Worm (Caenorhabditis elegans) whole organism, young adult: ENCODE results near the gene klp-6.

ENCODE experiments used
- B0035.1 ChIP-seq: sonication (generic microtip); optimal IDR thresholded peaks from 2 replicates; lab custom pipeline; 2016; ENCODE audit warnings: missing genetic modification characterization, mild to moderate bottlenecking, missing compliant biosample characterization, missing genotype, missing genetic modification reagents
- B0261.1 ChIP-seq: sonication (generic microtip); optimal IDR thresholded peaks from 2 replicates; lab custom pipeline; 2016; ENCODE audit warnings: mild to moderate bottlenecking, missing genetic modification characterization, moderate library complexity, missing compliant biosample characterization
- F10E7.11 ChIP-seq: sonication (generic microtip); optimal IDR thresholded peaks from 2 replicates; lab custom pipeline; 2017; ENCODE audit warnings: mild to moderate bottlenecking, missing genetic modification characterization, moderate library complexity, missing compliant biosample characterization
- F33H1.4 ChIP-seq: fragments of 200-800 bp; sonication (Bioruptor generic); IDR thresholded peaks from 2 replicates; pipeline ENCODE4 v1.3.6; 2022; ENCODE audit warnings: missing genetic modification reagents, missing genetic modification characterization, missing compliant biosample characterization
- F52B5.7 ChIP-seq: sonication (generic microtip); optimal IDR thresholded peaks from 2 replicates; lab custom pipeline; 2016; ENCODE audit warnings: mild to moderate bottlenecking, missing genetic modification characterization, missing compliant biosample characterization
- T07F8.4 ChIP-seq: sonication (generic microtip); optimal IDR thresholded peaks from 2 replicates; lab custom pipeline; 2016; ENCODE audit warnings: mild to moderate bottlenecking, missing genetic modification characterization, moderate library complexity, missing compliant biosample characterization
- Y53G8AR.9 ChIP-seq: fragments of 200-800 bp; sonication (Bioruptor generic); conservative IDR thresholded peaks from 2 replicates; pipeline ENCODE4 v1.3.6; 2022; ENCODE audit warnings: missing genetic modification reagents, missing genetic modification characterization, missing compliant biosample characterization
- Y56A3A.18 ChIP-seq: fragments of 200-800 bp; sonication (Bioruptor generic); IDR thresholded peaks from 2 replicates; pipeline ENCODE4 v1.3.6; 2022; ENCODE audit warnings: missing genetic modification reagents, missing genetic modification characterization, missing compliant biosample characterization
- Y95B8A.8 ChIP-seq: fragments of 200-800 bp; sonication (Bioruptor generic); IDR thresholded peaks from 2 replicates; pipeline ENCODE4 v1.3.6; 2022; ENCODE audit warnings: missing genetic modification reagents, missing genetic modification characterization, missing compliant biosample characterization
- ama-1 ChIP-seq, 3 experiments: fragments of 150-350 bp in 1 of 3; sonication (generic microtip) in 2 of 3; optimal IDR thresholded peaks; 2 replicates each; lab custom pipeline; 2014 to 2018; ENCODE audit warnings: missing biosample characterization in 2 of 3, missing genetic modification characterization in 2 of 3, missing genetic modification reagents in 2 of 3
- atf-7 ChIP-seq: sonication (generic microtip); optimal IDR thresholded peaks from 2 replicates; lab custom pipeline; 2017; ENCODE audit warnings: mild to moderate bottlenecking, missing genetic modification characterization, missing compliant biosample characterization
- athp-1 ChIP-seq: sonication (generic microtip); optimal IDR thresholded peaks from 2 replicates; lab custom pipeline; 2017; ENCODE audit warnings: mild to moderate bottlenecking, missing genetic modification characterization, missing compliant biosample characterization
- attf-5 ChIP-seq: fragments of 200-800 bp; sonication (Bioruptor generic); optimal IDR thresholded peaks from 2 replicates; lab custom pipeline; 2018; ENCODE audit warnings: mild to moderate bottlenecking, missing genetic modification characterization, missing compliant biosample characterization
- cebp-2 ChIP-seq: fragments of 200-800 bp; sonication (Bioruptor generic); IDR thresholded peaks from 2 replicates; pipeline ENCODE4 v1.3.6; 2022; ENCODE audit warnings: missing genetic modification characterization, missing compliant biosample characterization
- ceh-79 ChIP-seq: sonication (generic microtip); optimal IDR thresholded peaks from 2 replicates; lab custom pipeline; 2017; ENCODE audit warnings: mild to moderate bottlenecking, missing genetic modification characterization, missing compliant biosample characterization
- ceh-91 ChIP-seq: fragments of 200-800 bp; sonication (Bioruptor generic); IDR thresholded peaks from 2 replicates; pipeline ENCODE4 v1.3.6; 2022; ENCODE audit warnings: missing genetic modification reagents, missing genetic modification characterization, missing compliant biosample characterization
- chd-7 ChIP-seq: sonication (generic microtip); optimal IDR thresholded peaks from 2 replicates; lab custom pipeline; 2016; ENCODE audit warnings: mild to moderate bottlenecking, missing genetic modification characterization, moderate library complexity, missing compliant biosample characterization
- die-1 ChIP-seq: sonication (generic microtip); optimal IDR thresholded peaks from 2 replicates; lab custom pipeline; 2016; ENCODE audit warnings: missing genotype, mild to moderate bottlenecking, missing genetic modification characterization, missing compliant biosample characterization
- dox-1 ChIP-seq: fragments of 200-800 bp; sonication (Bioruptor generic); IDR thresholded peaks from 2 replicates; pipeline ENCODE4 v1.3.6; 2022; ENCODE audit warnings: missing genetic modification reagents, missing genetic modification characterization, missing compliant biosample characterization
- egrh-3 ChIP-seq: fragments of 200-800 bp; sonication (Bioruptor generic); IDR thresholded peaks from 2 replicates; pipeline ENCODE4 v1.3.6; 2022; ENCODE audit warnings: missing genetic modification reagents, missing genetic modification characterization, missing compliant biosample characterization
- ekl-4 ChIP-seq: fragments of 200-800 bp; sonication (Bioruptor generic); IDR thresholded peaks from 2 replicates; pipeline ENCODE4 v1.3.6; 2022; ENCODE audit warnings: missing genetic modification reagents, missing genetic modification characterization, missing compliant biosample characterization
- gei-17 ChIP-seq: fragments of 200-800 bp; sonication (Bioruptor generic); optimal IDR thresholded peaks from 2 replicates; lab custom pipeline; 2018; ENCODE audit warnings: mild to moderate bottlenecking, missing genetic modification characterization, missing compliant biosample characterization
- hmg-1.2 ChIP-seq: fragments of 200-800 bp; sonication (Bioruptor generic); IDR thresholded peaks from 2 replicates; pipeline ENCODE4 v1.3.6; 2022; ENCODE audit warnings: missing genetic modification reagents, missing genetic modification characterization, missing compliant biosample characterization
- let-526 ChIP-seq: fragments of 200-800 bp; sonication (Bioruptor generic); IDR thresholded peaks from 2 replicates; pipeline ENCODE4 v1.3.6; 2022; ENCODE audit warnings: missing genetic modification reagents, missing genetic modification characterization, missing compliant biosample characterization
- let-607 ChIP-seq, 2 experiments: fragments of 200-800 bp in 1 of 2; sonication (Bioruptor generic) in 1 of 2; sonication (generic microtip) in 1 of 2; optimal IDR thresholded peaks; 2 replicates each; lab custom pipeline; 2016 to 2018; ENCODE audit warnings: mild to moderate bottlenecking in 2 of 2, missing compliant biosample characterization in 2 of 2, missing genetic modification characterization in 2 of 2, moderate library complexity in 2 of 2, missing genotype in 1 of 2
- lin-35 ChIP-seq, 3 experiments: fragments of 150-350 bp in 2 of 3; sonication (generic microtip) in 1 of 3; optimal IDR thresholded peaks; 2 replicates each; lab custom pipeline; 2014 to 2018; ENCODE audit warnings: missing biosample characterization in 3 of 3, missing genetic modification characterization in 3 of 3, missing genetic modification reagents in 3 of 3
- lin-54 ChIP-seq: fragments of 200-800 bp; sonication (Bioruptor generic); optimal IDR thresholded peaks from 2 replicates; lab custom pipeline; 2018; ENCODE audit warnings: mild to moderate bottlenecking, missing genetic modification characterization, missing compliant biosample characterization
- lsy-27 ChIP-seq: sonication (generic microtip); optimal IDR thresholded peaks from 2 replicates; lab custom pipeline; 2017; ENCODE audit warnings: missing genetic modification characterization, mild to moderate bottlenecking, missing compliant biosample characterization, antibody characterized with exemption, missing genotype, borderline replicate concordance; ENCODE audit not compliant: insufficient read depth
- mcd-1 ChIP-seq: fragments of 200-800 bp; sonication (Bioruptor generic); IDR thresholded peaks from 2 replicates; pipeline ENCODE4 v1.3.6; 2022; ENCODE audit warnings: missing genetic modification reagents, missing genetic modification characterization, missing compliant biosample characterization
- mel-28 ChIP-seq: sonication (generic microtip); optimal IDR thresholded peaks from 2 replicates; lab custom pipeline; 2016; ENCODE audit warnings: borderline replicate concordance, mild to moderate bottlenecking, missing genetic modification characterization, missing compliant biosample characterization
- nhr-120 ChIP-seq: fragments of 200-800 bp; sonication (Bioruptor generic); IDR thresholded peaks from 2 replicates; pipeline ENCODE4 v1.3.6; 2022; ENCODE audit warnings: missing genetic modification characterization, missing compliant biosample characterization
- pha-4 ChIP-seq: fragments of 150-350 bp; sonication (generic microtip); optimal IDR thresholded peaks from 2 replicates; lab custom pipeline; 2014; ENCODE audit warnings: missing biosample characterization, missing genetic modification reagents, missing genetic modification characterization
- rcor-1 ChIP-seq: fragments of 200-800 bp; sonication (Bioruptor generic); IDR thresholded peaks from 2 replicates; pipeline ENCODE4 v1.3.6; 2022; ENCODE audit warnings: missing genetic modification reagents, missing genetic modification characterization, missing compliant biosample characterization
- repo-1 ChIP-seq: sonication (generic microtip); optimal IDR thresholded peaks from 2 replicates; lab custom pipeline; 2017; ENCODE audit warnings: mild to moderate bottlenecking, missing genetic modification characterization, missing compliant biosample characterization
- sea-2 ChIP-seq: fragments of 200-800 bp; sonication (Bioruptor generic); IDR thresholded peaks from 2 replicates; pipeline ENCODE4 v1.3.6; 2022; ENCODE audit warnings: missing genetic modification characterization, missing compliant biosample characterization
- snpc-1.1 ChIP-seq: sonication (generic microtip); optimal IDR thresholded peaks from 2 replicates; lab custom pipeline; 2017; ENCODE audit warnings: missing genetic modification characterization, mild to moderate bottlenecking, missing compliant biosample characterization, antibody characterized with exemption, moderate library complexity, missing genotype, missing genetic modification reagents; ENCODE audit not compliant: insufficient read depth
- snpc-4 ChIP-seq, 5 experiments: fragments of 150-350 bp in 1 of 5; sonication (generic microtip) in 4 of 5; optimal IDR thresholded peaks; 2 replicates each; lab custom pipeline; 2014 to 2018; ENCODE audit warnings: missing genetic modification characterization in 5 of 5, missing biosample characterization in 3 of 5, antibody characterized with exemption in 2 of 5, mild to moderate bottlenecking in 2 of 5, missing compliant biosample characterization in 2 of 5, missing genotype in 2 of 5, moderate library complexity in 2 of 5, missing genetic modification reagents in 1 of 5
- tbp1 ChIP-seq: fragments of 200-800 bp; sonication (Bioruptor generic); optimal IDR thresholded peaks from 2 replicates; lab custom pipeline; 2018; ENCODE audit warnings: mild to moderate bottlenecking, missing genetic modification characterization, missing compliant biosample characterization
- tbx-9 ChIP-seq: sonication (generic microtip); optimal IDR thresholded peaks from 2 replicates; lab custom pipeline; 2016; ENCODE audit warnings: borderline replicate concordance, missing genetic modification characterization, inconsistent platforms, missing compliant biosample characterization
- unc-130 ChIP-seq: sonication (generic microtip); optimal IDR thresholded peaks from 2 replicates; lab custom pipeline; 2016; ENCODE audit warnings: missing genetic modification reagents, missing genetic modification characterization, missing compliant biosample characterization
- xnd-1 ChIP-seq: sonication (generic microtip); optimal IDR thresholded peaks from 2 replicates; lab custom pipeline; 2016; ENCODE audit warnings: missing genotype, missing genetic modification reagents, missing genetic modification characterization, missing compliant biosample characterization
- ztf-26 ChIP-seq: sonication (generic microtip); optimal IDR thresholded peaks from 2 replicates; lab custom pipeline; 2017; ENCODE audit warnings: missing genetic modification characterization, missing compliant biosample characterization

klp-6 gene

ce11 chrIII:5025136-5025629 is 5.5 kb upstream of the klp-6 start (continued):
- no peak for TF ChIP-seq snpc-4 (GFP tag; optimal IDR thresholded peaks at IDR 0.05; lab: Kevin White, UChicago)
- TF ChIP-seq snpc-4 (tag; optimal IDR thresholded peaks at IDR 0.05; lab: Kevin White, UChicago) = peak in 2 of 4 experiments; percentile 26 to 43
- no peak for TF ChIP-seq xnd-1 (tag; lab: Kevin White, UChicago)
- no peak for TF ChIP-seq snpc-1.1 (tag; lab: Kevin White, UChicago)
- peak; percentile 48 for TF ChIP-seq athp-1 (tag; lab: Kevin White, UChicago)
- no peak for TF ChIP-seq unc-130
- TF ChIP-seq lsy-27 (tag; lab: Kevin White, UChicago) = no peak
- TF ChIP-seq lin-54 (GFP tag; lab: Kevin White, UChicago) = peak; percentile 52
- TF ChIP-seq repo-1 (tag; lab: Kevin White, UChicago) = peak; percentile 62
- TF ChIP-seq Y53G8AR.9 (GFP tag; lab: Robert Waterston, UW) = 0 out of 2 replicates have a peak, but pooled peaks have one; percentile 75
- TF ChIP-seq mel-28 (tag; lab: Kevin White, UChicago) = peak; percentile 37
- peak; percentile 57 for TF ChIP-seq rcor-1
- TF ChIP-seq atf-7 (tag; lab: Kevin White, UChicago) = peak; percentile 27
- TF ChIP-seq F52B5.7 (tag; lab: Kevin White, UChicago) = peak; percentile 64
- peak; percentile 23 for TF ChIP-seq die-1 (tag; lab: Kevin White, UChicago)
- TF ChIP-seq tbx-9 (tag; lab: Kevin White, UChicago) = peak; percentile 63
- TF ChIP-seq ceh-91 (GFP tag; lab: Robert Waterston, UW) = 0 out of 2 replicates have a peak, but pooled peaks have one; percentile 24
- peak; percentile 51; the same call in 1 of the 2 replicates for TF ChIP-seq ekl-4 (GFP tag; lab: Robert Waterston, UW)
- TF ChIP-seq B0261.1 (tag; lab: Kevin White, UChicago) = peak; percentile 19
- peak; percentile 90 for TF ChIP-seq ama-1 (optimal IDR thresholded peaks at IDR 0.05; lab: Kevin White, UChicago)
- TF ChIP-seq ama-1 (GFP tag; optimal IDR thresholded peaks at IDR 0.05; lab: Kevin White, UChicago) = peak in 1 of 2 experiments; percentile 39
- peak; percentile 27 for TF ChIP-seq chd-7 (tag; lab: Kevin White, UChicago)
- peak in 1 of 3 experiments; percentile 20 for TF ChIP-seq lin-35 (GFP tag; optimal IDR thresholded peaks at IDR 0.05; lab: Kevin White, UChicago)
- no peak for TF ChIP-seq attf-5 (GFP tag; lab: Kevin White, UChicago)
- peak in 1 of 2 experiments; percentile 21 for TF ChIP-seq let-607 (tag; optimal IDR thresholded peaks at IDR 0.05; lab: Kevin White, UChicago)
- TF ChIP-seq ztf-26 = peak; percentile 66
- no peak for TF ChIP-seq ceh-79 (tag; lab: Kevin White, UChicago)
- TF ChIP-seq gei-17 (GFP tag; lab: Kevin White, UChicago) = peak; percentile 7
- TF ChIP-seq sea-2 = no peak
- peak; percentile 84 for TF ChIP-seq Y95B8A.8
- peak; percentile 66 for TF ChIP-seq dox-1 (GFP tag; lab: Robert Waterston, UW)
- no peak for TF ChIP-seq egrh-3 (GFP tag; lab: Robert Waterston, UW)
- 0 out of 2 replicates have a peak, but pooled peaks have one; percentile 4 for TF ChIP-seq nhr-120 (GFP tag; lab: Robert Waterston, UW)
- TF ChIP-seq B0035.1 = peak; percentile 68
- TF ChIP-seq Y56A3A.18 = peak; percentile 11; the same call in 1 of the 2 replicates
- peak; percentile 2 for TF ChIP-seq pha-4 (tag; lab: Kevin White, UChicago)
- TF ChIP-seq F10E7.11 (tag; lab: Kevin White, UChicago) = no peak
- TF ChIP-seq cebp-2 = no peak
- TF ChIP-seq T07F8.4 (tag; lab: Kevin White, UChicago) = peak; percentile 5
- peak; percentile 27; the same call in 1 of the 2 replicates for TF ChIP-seq hmg-1.2 (GFP tag; lab: Robert Waterston, UW)
- peak; percentile 36; the same call in 1 of the 2 replicates for TF ChIP-seq F33H1.4
- peak; percentile 48 for TF ChIP-seq tbp1 (GFP tag; lab: Kevin White, UChicago)
- peak; percentile 50; the same call in 1 of the 2 replicates for TF ChIP-seq mcd-1 (GFP tag; lab: Robert Waterston, UW)
- no peak for TF ChIP-seq let-526 (GFP tag; lab: Robert Waterston, UW)
